Fruit fly (Drosophila melanogaster) whole organism, embryonic: ENCODE data around the gene Appl.

ENCODE experiments used
- Awh ChIP-seq: fragments of 200-800 bp; sonication (Bioruptor generic); IDR thresholded peaks from 2 replicates; pipeline ENCODE4, ENCODE4 v1.3.6; 2022; ENCODE audit warnings: missing biosample characterization, missing genetic modification characterization
- BEAF-32 ChIP-seq: fragments of 200-800 bp; sonication (Bioruptor generic); optimal IDR thresholded peaks from 3 replicates; lab custom pipeline; 2017; ENCODE audit warnings: missing biosample characterization, missing genetic modification characterization, mild to moderate bottlenecking, moderate library complexity, missing genetic modification reagents
- CG10147 ChIP-seq: fragments of 200-800 bp; sonication (Bioruptor generic); optimal IDR thresholded peaks from 2 replicates; lab custom pipeline; 2019; ENCODE audit warnings: missing biosample characterization, mild to moderate bottlenecking, missing genetic modification characterization, moderate library complexity
- CG10267 ChIP-seq: fragments of 200-800 bp; sonication (Bioruptor generic); optimal IDR thresholded peaks from 2 replicates; lab custom pipeline; 2018; ENCODE audit warnings: missing biosample characterization, mild to moderate bottlenecking, missing genetic modification characterization, moderate library complexity
- CG11504 ChIP-seq: fragments of 200-800 bp; sonication (Bioruptor generic); optimal IDR thresholded peaks from 3 replicates; lab custom pipeline; 2019; ENCODE audit warnings: missing biosample characterization, mild to moderate bottlenecking, missing genetic modification characterization, moderate library complexity
- CG13296 ChIP-seq: fragments of 200-800 bp; sonication (Bioruptor generic); optimal IDR thresholded peaks from 3 replicates; lab custom pipeline; 2018; ENCODE audit warnings: missing biosample characterization, mild to moderate bottlenecking, missing genetic modification characterization
- CG15601 ChIP-seq: fragments of 200-800 bp; sonication (Bioruptor generic); optimal IDR thresholded peaks from 3 replicates; lab custom pipeline; 2019; ENCODE audit warnings: missing biosample characterization, mild to moderate bottlenecking, missing genetic modification characterization, moderate library complexity
- CG1603 ChIP-seq: fragments of 200-800 bp; sonication (Bioruptor generic); optimal IDR thresholded peaks from 2 replicates; lab custom pipeline; 2019; ENCODE audit warnings: missing biosample characterization, mild to moderate bottlenecking, missing genetic modification characterization, moderate library complexity
- CG17568 ChIP-seq: fragments of 200-800 bp; sonication (Bioruptor generic); optimal IDR thresholded peaks from 2 replicates; lab custom pipeline; 2018; ENCODE audit warnings: missing biosample characterization, mild to moderate bottlenecking, missing genetic modification characterization, moderate library complexity
- CG2712 ChIP-seq: fragments of 200-800 bp; optimal IDR thresholded peaks from 3 replicates; lab custom pipeline; 2019; ENCODE audit warnings: missing biosample characterization, mild to moderate bottlenecking, missing genetic modification characterization, moderate library complexity
- CG2889 ChIP-seq: fragments of 200-800 bp; sonication (Bioruptor generic); IDR thresholded peaks from 3 replicates; pipeline ENCODE4 v1.3.6; 2022; ENCODE audit warnings: missing biosample characterization, missing genetic modification characterization
- CG30431 ChIP-seq: fragments of 200-800 bp; sonication (Bioruptor generic); optimal IDR thresholded peaks from 2 replicates; lab custom pipeline; 2017; ENCODE audit warnings: missing biosample characterization, missing genetic modification characterization
- CG31388 ChIP-seq: fragments of 200-800 bp; sonication (Bioruptor generic); optimal IDR thresholded peaks from 2 replicates; lab custom pipeline; 2016; ENCODE audit warnings: missing biosample characterization, missing genetic modification characterization
- CG3163 ChIP-seq: fragments of 200-800 bp; sonication (Bioruptor generic); optimal IDR thresholded peaks from 3 replicates; lab custom pipeline; 2016; ENCODE audit warnings: missing biosample characterization, missing genetic modification characterization
- CG32532 ChIP-seq: fragments of 200-800 bp; sonication (Bioruptor generic); IDR thresholded peaks from 2 replicates; pipeline ENCODE4 v1.3.6; 2022; ENCODE audit warnings: missing biosample characterization, missing genetic modification characterization
- CG32767 ChIP-seq: fragments of 200-800 bp; sonication (Bioruptor generic); IDR thresholded peaks from 2 replicates; pipeline ENCODE4 v1.3.6; 2022; ENCODE audit warnings: missing biosample characterization, missing genetic modification characterization
- CG4282 ChIP-seq: fragments of 200-800 bp; sonication (Bioruptor generic); optimal IDR thresholded peaks from 2 replicates; lab custom pipeline; 2016; ENCODE audit warnings: missing biosample characterization, missing genetic modification characterization
- CG6683 ChIP-seq: fragments of 200-800 bp; sonication (Bioruptor generic); optimal IDR thresholded peaks from 2 replicates; lab custom pipeline; 2017; ENCODE audit warnings: missing biosample characterization, mild to moderate bottlenecking, missing genetic modification characterization, missing genetic modification reagents
- CG7839 ChIP-seq: fragments of 200-800 bp; sonication (Bioruptor generic); optimal IDR thresholded peaks from 3 replicates; lab custom pipeline; 2018; ENCODE audit warnings: missing biosample characterization, mild to moderate bottlenecking, missing genetic modification characterization, moderate library complexity
- CG9797 ChIP-seq: fragments of 200-800 bp; sonication (Bioruptor generic); optimal IDR thresholded peaks from 3 replicates; lab custom pipeline; 2018; ENCODE audit warnings: missing biosample characterization, mild to moderate bottlenecking, missing genetic modification characterization
- Camta ChIP-seq: fragments of 200-800 bp; sonication (Bioruptor generic); optimal IDR thresholded peaks from 2 replicates; lab custom pipeline; 2016; ENCODE audit warnings: missing biosample characterization, missing genetic modification characterization
- Dip2 ChIP-seq: fragments of 200-800 bp; sonication (Bioruptor generic); IDR thresholded peaks from 2 replicates; pipeline ENCODE4 v1.3.6; 2022; ENCODE audit warnings: missing biosample characterization, missing genetic modification characterization
- Dp ChIP-seq: fragments of 200-800 bp; sonication (Bioruptor generic); optimal IDR thresholded peaks from 2 replicates; lab custom pipeline; 2018; ENCODE audit warnings: missing biosample characterization, mild to moderate bottlenecking, missing genetic modification characterization, moderate library complexity
- Med ChIP-seq: fragments of 200-800 bp; sonication (Bioruptor generic); peaks from one replicate; lab custom pipeline; 2016; ENCODE audit warnings: missing biosample characterization, missing genetic modification characterization, mild to moderate bottlenecking, inconsistent platforms, moderate library complexity
- Myb ChIP-seq: fragments of 200-800 bp; sonication (Bioruptor generic); optimal IDR thresholded peaks from 2 replicates; lab custom pipeline; 2016; ENCODE audit warnings: missing biosample characterization, missing genetic modification characterization
- Opbp ChIP-seq: fragments of 200-800 bp; sonication (Bioruptor generic); IDR thresholded peaks from 3 replicates; pipeline ENCODE4 v1.3.6; 2022; ENCODE audit warnings: missing biosample characterization, missing genetic modification characterization; ENCODE audit not compliant: partially characterized antibody
- Pdp1 ChIP-seq, 2 experiments: fragments of 200-800 bp; sonication (Bioruptor generic); optimal IDR thresholded peaks; 3 replicates each; lab custom pipeline; 2016; ENCODE audit warnings: missing biosample characterization in 2 of 2, missing genetic modification characterization in 2 of 2, mild to moderate bottlenecking in 1 of 2, moderate library complexity in 1 of 2
- Scr ChIP-seq: fragments of 200-800 bp; sonication (Bioruptor generic); IDR thresholded peaks from 2 replicates; pipeline ENCODE4 v1.3.6; 2022; ENCODE audit warnings: missing biosample characterization, missing genetic modification characterization; ENCODE audit not compliant: partially characterized antibody
- Sin3A ChIP-seq: fragments of >200 bp; optimal IDR thresholded peaks from 2 replicates; lab custom pipeline; 2018
- Taf1 ChIP-seq: fragments of 200-800 bp; sonication (Bioruptor generic); IDR thresholded peaks from 2 replicates; pipeline ENCODE4 v1.3.6; 2022; ENCODE audit warnings: missing biosample characterization, missing genetic modification characterization
- amos ChIP-seq: fragments of 200-800 bp; sonication (Bioruptor generic); IDR thresholded peaks from 2 replicates; pipeline ENCODE4 v1.3.6; 2022; ENCODE audit warnings: missing biosample characterization, missing genetic modification characterization; ENCODE audit not compliant: partially characterized antibody
- chm ChIP-seq: fragments of 200-800 bp; sonication (Bioruptor generic); IDR thresholded peaks from 2 replicates; pipeline ENCODE4 v1.3.6; 2022; ENCODE audit warnings: missing biosample characterization, missing genetic modification characterization
- dm ChIP-seq: fragments of 200-800 bp; sonication (Bioruptor generic); optimal IDR thresholded peaks from 3 replicates; lab custom pipeline; 2016; ENCODE audit warnings: missing biosample characterization, missing genetic modification characterization
- emc ChIP-seq: fragments of 200-800 bp; sonication (Bioruptor generic); optimal IDR thresholded peaks from 2 replicates; lab custom pipeline; 2016; ENCODE audit warnings: missing biosample characterization, missing genetic modification characterization
- esg ChIP-seq: fragments of 200-800 bp; sonication (Bioruptor generic); conservative IDR thresholded peaks from 2 replicates; pipeline ENCODE4 v1.3.6; 2022; ENCODE audit warnings: missing biosample characterization, missing genetic modification characterization
- ftz-f1 ChIP-seq: fragments of 200-800 bp; sonication (Bioruptor generic); optimal IDR thresholded peaks from 2 replicates; lab custom pipeline; 2016; ENCODE audit warnings: missing biosample characterization, missing genetic modification characterization
- gem ChIP-seq: fragments of 200-800 bp; sonication (Bioruptor generic); optimal IDR thresholded peaks from 2 replicates; lab custom pipeline; 2019; ENCODE audit warnings: missing biosample characterization, mild to moderate bottlenecking, missing genetic modification characterization, moderate library complexity
- nom ChIP-seq: fragments of 200-800 bp; sonication (Bioruptor generic); optimal IDR thresholded peaks from 2 replicates; lab custom pipeline; 2017; ENCODE audit warnings: missing biosample characterization, missing genetic modification characterization, mild to moderate bottlenecking, moderate library complexity, missing genetic modification reagents
- p53 ChIP-seq: fragments of 200-800 bp; sonication (Bioruptor generic); optimal IDR thresholded peaks from 2 replicates; lab custom pipeline; 2016; ENCODE audit warnings: missing biosample characterization, missing genetic modification characterization
- pan ChIP-seq, 4 experiments: fragments of >200 bp in 3 of 4; fragments of 200-800 bp in 1 of 4; sonication (Bioruptor generic) in 1 of 4; optimal IDR thresholded peaks in 3 of 4; IDR thresholded peaks in 1 of 4; 2 replicates each; pipeline versions ENCODE4 v1.3.6 to Lab custom; 2017 to 2022; ENCODE audit warnings: missing biosample characterization in 2 of 4, missing genetic modification characterization in 2 of 4, mixed read lengths in 1 of 4
- pita ChIP-seq: fragments of 200-800 bp; sonication (Bioruptor generic); optimal IDR thresholded peaks from 2 replicates; lab custom pipeline; 2017; ENCODE audit warnings: missing biosample characterization, mild to moderate bottlenecking, missing genetic modification characterization
- pros ChIP-seq: fragments of 200-800 bp; sonication (Bioruptor generic); optimal IDR thresholded peaks from 3 replicates; lab custom pipeline; 2019; ENCODE audit warnings: missing biosample characterization, mild to moderate bottlenecking, missing genetic modification characterization, moderate library complexity
- sens ChIP-seq: fragments of 200-800 bp; sonication (Bioruptor generic); peaks from one replicate; lab custom pipeline; 2016; ENCODE audit warnings: missing biosample characterization, missing genetic modification characterization
- shn ChIP-seq: fragments of 200-800 bp; sonication (Bioruptor generic); optimal IDR thresholded peaks from 3 replicates; lab custom pipeline; 2016; ENCODE audit warnings: missing biosample characterization, missing genetic modification characterization
- tgo ChIP-seq: fragments of 200-800 bp; sonication (Bioruptor generic); IDR thresholded peaks from 3 replicates; pipeline ENCODE4 v1.3.6; 2022; ENCODE audit warnings: missing biosample characterization, missing genetic modification characterization
- tin ChIP-seq: fragments of 200-800 bp; sonication (Bioruptor generic); optimal IDR thresholded peaks from 3 replicates; lab custom pipeline; 2016; ENCODE audit warnings: missing biosample characterization, missing genetic modification characterization
- tio ChIP-seq: fragments of 200-800 bp; sonication (Bioruptor generic); optimal IDR thresholded peaks from 2 replicates; lab custom pipeline; 2017; ENCODE audit warnings: missing biosample characterization, missing genetic modification characterization, inconsistent platforms
- trem ChIP-seq: fragments of 200-800 bp; optimal IDR thresholded peaks from 3 replicates; lab custom pipeline; 2019; ENCODE audit warnings: missing biosample characterization, mild to moderate bottlenecking, missing genetic modification characterization, moderate library complexity

Appl gene

DNA sequence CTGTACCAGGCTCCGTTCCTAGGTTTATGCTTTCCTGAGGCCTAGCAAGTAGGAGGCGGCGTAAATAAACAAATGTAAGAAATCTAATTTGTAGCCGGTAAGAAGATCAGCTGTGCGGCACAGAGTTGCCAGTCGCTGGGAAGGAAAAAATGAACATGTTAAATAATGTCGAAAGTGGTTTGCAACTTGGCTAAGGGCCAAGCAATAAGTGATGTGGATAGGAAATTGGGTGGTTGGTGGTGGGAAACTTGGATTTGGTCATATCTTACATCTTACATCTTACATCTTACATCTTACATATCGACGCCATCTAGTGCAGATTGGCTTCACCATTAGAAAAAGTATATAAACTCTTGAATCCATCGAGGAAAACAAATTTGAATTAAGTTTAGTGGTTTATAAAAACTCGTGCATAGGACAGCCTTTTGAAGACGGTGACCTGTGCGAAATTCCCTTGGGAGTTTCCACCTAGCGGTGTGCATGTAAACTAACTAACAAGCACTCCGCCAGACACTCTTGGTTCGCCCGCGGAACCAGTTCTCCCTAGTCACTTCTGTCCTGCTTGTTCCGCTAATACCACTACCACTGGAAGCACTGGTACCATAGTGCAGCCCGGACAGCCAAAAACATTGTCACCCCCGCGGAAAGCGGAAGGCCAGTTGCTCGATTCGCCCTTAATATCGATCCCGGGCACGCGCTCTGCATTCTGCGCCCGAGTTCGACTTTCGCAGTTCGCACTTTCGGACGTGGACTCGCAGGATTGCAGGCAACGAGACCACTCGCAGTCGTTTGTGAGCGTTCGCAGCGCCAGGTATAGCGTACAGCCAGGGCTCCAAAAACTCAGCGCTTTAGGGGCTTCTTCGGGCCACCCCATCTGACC is at the start of gene Appl, which contains the start of gene CG4293:
Appl (plus strand) TSS at position 778 of the 880 bp plus-strand sequence.
CG4293 (minus strand) TSS at position 568 of the 880 bp plus-strand sequence.
- peak; percentile 16 for TF ChIP-seq Dp (GFP tag; lab: Kevin White, UChicago)
- TF ChIP-seq CG7839 (tag; lab: Kevin White, UChicago), result no peak
- TF ChIP-seq esg (GFP tag; lab: Robert Waterston, UW), result no peak
- no peak for TF ChIP-seq CG4282 (GFP tag; lab: Kevin White, UChicago)
- TF ChIP-seq CG9797 (GFP tag; lab: Kevin White, UChicago), result peak; percentile 55
- no peak for TF ChIP-seq emc (GFP tag; lab: Kevin White, UChicago)
- TF ChIP-seq CG13296 (GFP tag; lab: Kevin White, UChicago), result no peak
- peak; percentile 69 for TF ChIP-seq CG1603 (tag; lab: Kevin White, UChicago)
- TF ChIP-seq Camta (GFP tag; lab: Kevin White, UChicago), result no peak
- TF ChIP-seq tgo, result no peak
- peak; percentile 70 for TF ChIP-seq p53 (GFP tag; lab: Kevin White, UChicago)
- TF ChIP-seq tin, result no peak
- TF ChIP-seq CG32532, result no peak
- peak; percentile 1 for TF ChIP-seq nom (GFP tag; lab: Kevin White, UChicago)
- TF ChIP-seq chm, result no peak
- TF ChIP-seq shn (GFP tag; lab: Kevin White, UChicago), result no peak
- TF ChIP-seq CG2889 (GFP tag; lab: Robert Waterston, UW), result no peak
- TF ChIP-seq Opbp (GFP tag; lab: Robert Waterston, UW), result peak; percentile 9; the same call in 1 of the 3 replicates
- TF ChIP-seq CG31388, result no peak
- no peak for TF ChIP-seq CG15601 (tag; lab: Kevin White, UChicago)
- TF ChIP-seq CG10267, result peak; percentile 51
- TF ChIP-seq tio (GFP tag; lab: Kevin White, UChicago), result no peak
- no peak for TF ChIP-seq CG6683 (GFP tag; lab: Kevin White, UChicago)
- TF ChIP-seq Pdp1 (GFP tag; optimal IDR thresholded peaks at IDR 0.05; lab: Kevin White, UChicago), result peak in 1 of 2 experiments; percentile 96
- TF ChIP-seq CG17568, result no peak
- peak; percentile 64 for TF ChIP-seq sens (GFP tag; lab: Kevin White, UChicago)
- peak; percentile 47 for TF ChIP-seq BEAF-32 (GFP tag; lab: Kevin White, UChicago)
- TF ChIP-seq CG32767 (GFP tag; lab: Robert Waterston, UW), result 0 out of 2 replicates have a peak, but pooled peaks have one; percentile 24
- no peak for TF ChIP-seq pros (GFP tag; lab: Kevin White, UChicago)
- no peak for TF ChIP-seq Taf1
- no peak for TF ChIP-seq CG3163 (GFP tag; lab: Kevin White, UChicago)
- peak; percentile 97 for TF ChIP-seq pita (GFP tag; lab: Kevin White, UChicago)
- TF ChIP-seq Dip2 (GFP tag; lab: Robert Waterston, UW), result 0 out of 2 replicates have a peak, but pooled peaks have one; percentile 37
- no peak for TF ChIP-seq Awh (GFP tag; lab: Robert Waterston, UW)
- peak; percentile 58 for TF ChIP-seq trem
- TF ChIP-seq Scr, result peak; percentile 38; the same call in 1 of the 2 replicates
- no peak for TF ChIP-seq gem
- no peak for TF ChIP-seq CG30431 (GFP tag; lab: Kevin White, UChicago)
- TF ChIP-seq Myb (GFP tag; lab: Kevin White, UChicago), result peak; percentile 55
- TF ChIP-seq dm (GFP tag; lab: Kevin White, UChicago), result no peak
- TF ChIP-seq pan (optimal IDR thresholded peaks at IDR 0.05; lab: Kevin White, UChicago), result no peak
- TF ChIP-seq pan (GFP tag; optimal IDR thresholded peaks at IDR 0.05 in 1 of 2, IDR thresholded peaks at IDR 0.05 in 1 of 2), result no peak
- peak; percentile 9 for TF ChIP-seq CG10147 (GFP tag; lab: Kevin White, UChicago)
- no peak for TF ChIP-seq ftz-f1 (GFP tag; lab: Kevin White, UChicago)
- TF ChIP-seq CG2712 (tag; lab: Kevin White, UChicago), result peak; percentile 31
- TF ChIP-seq amos, result peak; percentile 63
- TF ChIP-seq CG11504 (tag; lab: Kevin White, UChicago), result peak; percentile 11
- TF ChIP-seq Sin3A, result peak; percentile 38
- TF ChIP-seq Med (GFP tag; lab: Kevin White, UChicago), result peak; percentile 42
